Fruit fly (Drosophila melanogaster) whole organism, prepupa: Measurements from ENCODE around the gene CG7523.
A peak's percentile ranks its signal among the peaks of the same experiment; 100 is the strongest.

ENCODE experiments used
- Blimp-1 ChIP-seq: fragments of 200-800 bp; sonication (Bioruptor generic); optimal IDR thresholded peaks from 3 replicates; lab custom pipeline; 2017; ENCODE audit warnings: missing biosample characterization, missing genetic modification characterization, mild to moderate bottlenecking, moderate library complexity, missing genetic modification reagents
- CG10631 ChIP-seq: fragments of 200-800 bp; sonication (Bioruptor generic); optimal IDR thresholded peaks from 2 replicates; lab custom pipeline; 2016; ENCODE audit warnings: missing biosample characterization, missing genetic modification characterization
- CG10669 ChIP-seq: fragments of 200-800 bp; sonication (Bioruptor generic); optimal IDR thresholded peaks from 3 replicates; lab custom pipeline; 2018; ENCODE audit warnings: missing biosample characterization, mild to moderate bottlenecking, missing genetic modification characterization, moderate library complexity
- CG11294 ChIP-seq: fragments of 200-800 bp; sonication (Bioruptor generic); IDR thresholded peaks from 2 replicates; pipeline ENCODE4 v1.3.6; 2022; ENCODE audit warnings: missing biosample characterization, missing genetic modification characterization
- CG11762 ChIP-seq: fragments of 200-800 bp; sonication (Bioruptor generic); optimal IDR thresholded peaks from 3 replicates; lab custom pipeline; 2016; ENCODE audit warnings: missing biosample characterization, missing genetic modification characterization; ENCODE audit not compliant: insufficient read depth
- CG1621 ChIP-seq: fragments of 200-800 bp; sonication (Bioruptor generic); optimal IDR thresholded peaks from 3 replicates; lab custom pipeline; 2018; ENCODE audit warnings: missing biosample characterization, mild to moderate bottlenecking, missing genetic modification characterization
- CG16779 ChIP-seq: fragments of 200-800 bp; sonication (Bioruptor generic); optimal IDR thresholded peaks from 3 replicates; lab custom pipeline; 2017; ENCODE audit warnings: missing biosample characterization, mild to moderate bottlenecking, missing genetic modification characterization
- CG3032 ChIP-seq: fragments of 200-800 bp; optimal IDR thresholded peaks from 2 replicates; lab custom pipeline; 2019; ENCODE audit warnings: missing biosample characterization, mild to moderate bottlenecking, missing genetic modification characterization, moderate library complexity
- CG31627 ChIP-seq: fragments of 200-800 bp; sonication (Bioruptor generic); optimal IDR thresholded peaks from 3 replicates; lab custom pipeline; 2016; ENCODE audit warnings: missing biosample characterization, missing genetic modification characterization
- CG32006 ChIP-seq: fragments of 200-800 bp; sonication (Bioruptor generic); optimal IDR thresholded peaks from 3 replicates; lab custom pipeline; 2017; ENCODE audit warnings: missing biosample characterization, mild to moderate bottlenecking, missing genetic modification characterization
- CG34406 ChIP-seq: fragments of 200-800 bp; sonication (Bioruptor generic); optimal IDR thresholded peaks from 3 replicates; lab custom pipeline; 2016; ENCODE audit warnings: missing biosample characterization, missing genetic modification characterization
- CG3919 ChIP-seq: fragments of 200-800 bp; sonication (Bioruptor generic); optimal IDR thresholded peaks from 3 replicates; lab custom pipeline; 2016; ENCODE audit warnings: missing biosample characterization, missing genetic modification characterization
- CG4318 ChIP-seq: fragments of 200-800 bp; sonication (Bioruptor generic); optimal IDR thresholded peaks from 3 replicates; lab custom pipeline; 2017; ENCODE audit warnings: missing biosample characterization, mild to moderate bottlenecking, missing genetic modification characterization
- CG6163 ChIP-seq: fragments of 200-800 bp; sonication (Bioruptor generic); IDR thresholded peaks from 3 replicates; pipeline ENCODE4 v1.3.6; 2022; ENCODE audit warnings: missing biosample characterization, missing genetic modification characterization
- CG6276 ChIP-seq: fragments of 200-800 bp; sonication (Bioruptor generic); optimal IDR thresholded peaks from 2 replicates; lab custom pipeline; 2017; ENCODE audit warnings: missing biosample characterization, mild to moderate bottlenecking, missing genetic modification characterization
- CG6808 ChIP-seq: fragments of 200-800 bp; sonication (Bioruptor generic); optimal IDR thresholded peaks from 3 replicates; lab custom pipeline; 2017; ENCODE audit warnings: missing biosample characterization, missing genetic modification characterization, mild to moderate bottlenecking, moderate library complexity, missing genetic modification reagents
- CG6854 ChIP-seq: fragments of 200-800 bp; sonication (Bioruptor generic); optimal IDR thresholded peaks from 2 replicates; lab custom pipeline; 2017; ENCODE audit warnings: missing biosample characterization, mild to moderate bottlenecking, missing genetic modification characterization
- CG7368 ChIP-seq: fragments of 200-800 bp; sonication (Bioruptor generic); optimal IDR thresholded peaks from 3 replicates; lab custom pipeline; 2016; ENCODE audit warnings: missing biosample characterization, missing genetic modification characterization
- CG8319 ChIP-seq: fragments of 200-800 bp; sonication (Bioruptor generic); optimal IDR thresholded peaks from 3 replicates; lab custom pipeline; 2016; ENCODE audit warnings: missing biosample characterization, missing genetic modification characterization
- CG8632 ChIP-seq: fragments of 200-800 bp; sonication (Bioruptor generic); optimal IDR thresholded peaks from 3 replicates; lab custom pipeline; 2016; ENCODE audit warnings: missing biosample characterization, missing genetic modification characterization
- CG9139 ChIP-seq: fragments of 200-800 bp; sonication (Bioruptor generic); optimal IDR thresholded peaks from 3 replicates; lab custom pipeline; 2017; ENCODE audit warnings: missing biosample characterization, mild to moderate bottlenecking, missing genetic modification characterization
- Eip75B ChIP-seq: fragments of 200-800 bp; sonication (Bioruptor generic); optimal IDR thresholded peaks from 3 replicates; lab custom pipeline; 2016; ENCODE audit warnings: missing biosample characterization, missing genetic modification characterization
- Eip78C ChIP-seq: fragments of 200-800 bp; sonication (Bioruptor generic); peaks from one replicate; lab custom pipeline; 2016; ENCODE audit warnings: missing biosample characterization, missing genetic modification characterization
- Ets96B ChIP-seq: fragments of 200-800 bp; optimal IDR thresholded peaks from 2 replicates; lab custom pipeline; 2019; ENCODE audit warnings: missing biosample characterization, mild to moderate bottlenecking, missing genetic modification characterization, moderate library complexity
- Gug ChIP-seq: fragments of 200-800 bp; sonication (Bioruptor generic); IDR thresholded peaks from 2 replicates; pipeline ENCODE4 v1.3.6; 2022; ENCODE audit warnings: missing biosample characterization, missing genetic modification characterization
- Hr38 ChIP-seq: sonication (Bioruptor generic); optimal IDR thresholded peaks from 2 replicates; lab custom pipeline; 2016; ENCODE audit warnings: missing biosample characterization, missing genetic modification characterization
- Hr4 ChIP-seq: fragments of 200-800 bp; sonication (Bioruptor generic); optimal IDR thresholded peaks from 3 replicates; lab custom pipeline; 2016; ENCODE audit warnings: missing biosample characterization, missing genetic modification characterization
- Lpt ChIP-seq: fragments of 200-800 bp; sonication (Bioruptor generic); optimal IDR thresholded peaks from 3 replicates; lab custom pipeline; 2016; ENCODE audit warnings: missing biosample characterization, missing genetic modification characterization
- OdsH ChIP-seq: fragments of 200-800 bp; sonication (Bioruptor generic); optimal IDR thresholded peaks from 3 replicates; lab custom pipeline; 2016; ENCODE audit warnings: missing biosample characterization, missing genetic modification characterization
- Smox ChIP-seq: fragments of 200-800 bp; sonication (Bioruptor generic); optimal IDR thresholded peaks from 3 replicates; lab custom pipeline; 2016; ENCODE audit warnings: missing biosample characterization, missing genetic modification characterization
- Sox102F ChIP-seq: fragments of 200-800 bp; sonication (Bioruptor generic); optimal IDR thresholded peaks from 2 replicates; lab custom pipeline; 2016; ENCODE audit warnings: missing biosample characterization, mild to moderate bottlenecking, missing genetic modification characterization
- Sox14 ChIP-seq: fragments of 200-800 bp; sonication (Bioruptor generic); optimal IDR thresholded peaks from 3 replicates; lab custom pipeline; 2016; ENCODE audit warnings: missing biosample characterization, missing genetic modification characterization
- Sox15 ChIP-seq: fragments of 200-800 bp; sonication (Bioruptor generic); optimal IDR thresholded peaks from 3 replicates; lab custom pipeline; 2016; ENCODE audit warnings: missing biosample characterization, missing genetic modification characterization
- achi ChIP-seq: fragments of 200-800 bp; sonication (Bioruptor generic); optimal IDR thresholded peaks from 3 replicates; lab custom pipeline; 2016; ENCODE audit warnings: missing biosample characterization, missing genetic modification characterization
- acj6 ChIP-seq: fragments of 200-800 bp; sonication (Bioruptor generic); optimal IDR thresholded peaks from 3 replicates; lab custom pipeline; 2016; ENCODE audit warnings: missing biosample characterization, missing genetic modification characterization
- cyc ChIP-seq: fragments of 200-800 bp; sonication (Bioruptor generic); optimal IDR thresholded peaks from 3 replicates; lab custom pipeline; 2016; ENCODE audit warnings: missing biosample characterization, missing genetic modification characterization
- dac ChIP-seq: fragments of 200-800 bp; sonication (Bioruptor generic); optimal IDR thresholded peaks from 2 replicates; lab custom pipeline; 2017; ENCODE audit warnings: missing biosample characterization, mild to moderate bottlenecking, missing genetic modification characterization
- dsx ChIP-seq: fragments of 200-800 bp; optimal IDR thresholded peaks from 3 replicates; lab custom pipeline; 2019; ENCODE audit warnings: missing biosample characterization, mild to moderate bottlenecking, missing genetic modification characterization, moderate library complexity; ENCODE audit not compliant: poor library complexity, severe bottlenecking
- eg ChIP-seq: fragments of 200-800 bp; sonication (Bioruptor generic); IDR thresholded peaks from 3 replicates; pipeline ENCODE4 v1.3.6; 2022; ENCODE audit warnings: missing biosample characterization, missing genetic modification characterization
- esn ChIP-seq: fragments of 200-800 bp; sonication (Bioruptor generic); optimal IDR thresholded peaks from 2 replicates; lab custom pipeline; 2016; ENCODE audit warnings: missing biosample characterization, mild to moderate bottlenecking, missing genetic modification characterization, moderate library complexity
- fd59A ChIP-seq: fragments of 200-800 bp; sonication (Bioruptor generic); optimal IDR thresholded peaks from 2 replicates; lab custom pipeline; 2017; ENCODE audit warnings: missing biosample characterization, mild to moderate bottlenecking, missing genetic modification characterization, missing genetic modification reagents
- fkh ChIP-seq: fragments of 200-800 bp; sonication (Bioruptor generic); optimal IDR thresholded peaks from 3 replicates; lab custom pipeline; 2017; ENCODE audit warnings: missing biosample characterization, mild to moderate bottlenecking, missing genetic modification characterization, moderate library complexity
- lz ChIP-seq: fragments of 200-800 bp; sonication (Bioruptor generic); optimal IDR thresholded peaks from 3 replicates; lab custom pipeline; 2016; ENCODE audit warnings: missing biosample characterization, missing genetic modification characterization
- salr ChIP-seq, 2 experiments: fragments of 200-800 bp; sonication (Bioruptor generic); optimal IDR thresholded peaks; 3 replicates each; lab custom pipeline; 2016 to 2018; ENCODE audit warnings: missing biosample characterization in 2 of 2, missing genetic modification characterization in 2 of 2, mild to moderate bottlenecking in 1 of 2
- spab ChIP-seq: fragments of 200-800 bp; sonication (Bioruptor generic); optimal IDR thresholded peaks from 2 replicates; lab custom pipeline; 2017; ENCODE audit warnings: missing biosample characterization, mild to moderate bottlenecking, missing genetic modification characterization, missing genetic modification reagents
- ss ChIP-seq, 2 experiments: fragments of 200-800 bp; sonication (Bioruptor generic); optimal IDR thresholded peaks; 2 replicates in 1 of 2; 3 replicates in 1 of 2; lab custom pipeline; 2017 to 2018; ENCODE audit warnings: mild to moderate bottlenecking in 2 of 2, missing biosample characterization in 2 of 2, missing genetic modification characterization in 2 of 2, moderate library complexity in 1 of 2
- svp ChIP-seq: fragments of 200-800 bp; sonication (Bioruptor generic); peaks from one replicate; lab custom pipeline; 2016; ENCODE audit warnings: missing biosample characterization, missing genetic modification characterization
- topi ChIP-seq: fragments of 200-800 bp; sonication (Bioruptor generic); optimal IDR thresholded peaks from 3 replicates; lab custom pipeline; 2016; ENCODE audit warnings: missing biosample characterization, missing genetic modification characterization

CG7523 gene

dm6 chr3R:17622062-17622766 is 48.5 kb downstream of the CG7523 start, which contains the start of gene CG14323:
TSS of gene CG14323 (minus strand) at chr3R:17622112.
- TF ChIP-seq CG10631 (no peak), Eip78C (GFP tag; lab: Kevin White, UChicago) (peak; percentile 46)

DNA sequence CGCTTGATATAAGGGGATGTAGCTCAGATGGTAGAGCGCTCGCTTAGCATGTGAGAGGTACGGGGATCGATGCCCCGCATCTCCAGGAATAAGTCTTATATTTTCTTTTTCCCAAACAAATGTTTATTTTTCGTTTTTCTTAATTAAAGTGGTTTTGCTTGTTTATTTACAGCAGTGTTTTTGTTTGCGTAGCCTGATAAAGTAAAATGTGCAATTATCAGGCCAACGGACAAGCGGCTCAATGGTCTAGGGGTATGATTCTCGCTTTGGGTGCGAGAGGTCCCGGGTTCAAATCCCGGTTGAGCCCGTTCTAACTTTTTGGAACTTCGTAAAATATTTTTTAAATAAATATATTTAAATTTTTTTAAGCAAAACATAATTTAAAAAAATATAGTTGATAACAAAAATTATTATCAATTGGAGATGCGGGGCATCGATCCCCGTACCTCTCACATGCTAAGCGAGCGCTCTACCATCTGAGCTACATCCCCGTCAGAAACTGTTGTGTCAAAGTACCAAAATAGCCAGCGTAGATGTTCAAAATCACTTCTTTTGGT is 50.9 kb downstream of the CG7523 start:
- TF ChIP-seq Lpt (GFP tag; lab: Kevin White, UChicago), result peak; percentile 16
- peak; percentile 79 for TF ChIP-seq dsx (GFP tag; lab: Kevin White, UChicago)
- TF ChIP-seq Hr38 (GFP tag; lab: Kevin White, UChicago), result no peak
- TF ChIP-seq CG6163 (GFP tag; lab: Robert Waterston, UW), result peak; percentile 76
- TF ChIP-seq svp, result peak; percentile 88
- no peak for TF ChIP-seq OdsH (GFP tag; lab: Kevin White, UChicago)
- peak; percentile 50 for TF ChIP-seq Ets96B (tag; lab: Kevin White, UChicago)
- TF ChIP-seq CG34406 (GFP tag; lab: Kevin White, UChicago), result no peak
- TF ChIP-seq CG31627 (GFP tag; lab: Kevin White, UChicago), result no peak
- no peak for TF ChIP-seq Hr4 (GFP tag; lab: Kevin White, UChicago)
- no peak for TF ChIP-seq achi
- TF ChIP-seq ss (GFP tag; optimal IDR thresholded peaks at IDR 0.05; lab: Kevin White, UChicago), result peak; percentile 86 to 88
- TF ChIP-seq CG6276 (GFP tag; lab: Kevin White, UChicago), result peak; percentile 84
- peak; percentile 6 for TF ChIP-seq esn (GFP tag; lab: Kevin White, UChicago)
- no peak for TF ChIP-seq CG4318 (GFP tag; lab: Kevin White, UChicago)
- no peak for TF ChIP-seq Sox14 (GFP tag; lab: Kevin White, UChicago)
- TF ChIP-seq CG1621 (tag; lab: Kevin White, UChicago), result peak; percentile 53
- TF ChIP-seq cyc (GFP tag; lab: Kevin White, UChicago), result no peak
- TF ChIP-seq Blimp-1 (GFP tag; lab: Kevin White, UChicago), result no peak
- TF ChIP-seq CG11294 (GFP tag; lab: Robert Waterston, UW), result no peak
- peak; percentile 78 for TF ChIP-seq fkh (GFP tag; lab: Kevin White, UChicago)
- peak; percentile 77 for TF ChIP-seq CG6808 (GFP tag; lab: Kevin White, UChicago)
- peak; percentile 10 for TF ChIP-seq Eip75B (GFP tag; lab: Kevin White, UChicago)
- no peak for TF ChIP-seq CG8632 (GFP tag; lab: Kevin White, UChicago)
- TF ChIP-seq Sox15 (GFP tag; lab: Kevin White, UChicago), result no peak
- no peak for TF ChIP-seq Smox (GFP tag; lab: Kevin White, UChicago)
- TF ChIP-seq CG3032 (tag; lab: Kevin White, UChicago), result peak; percentile 57
- no peak for TF ChIP-seq Gug
- TF ChIP-seq CG16779 (tag; lab: Kevin White, UChicago), result peak; percentile 80
- peak; percentile 73 for TF ChIP-seq CG6854
- no peak for TF ChIP-seq salr (GFP tag; optimal IDR thresholded peaks at IDR 0.05; lab: Kevin White, UChicago)
- TF ChIP-seq CG9139 (GFP tag; lab: Kevin White, UChicago), result peak; percentile 88
- TF ChIP-seq CG10669 (GFP tag; lab: Kevin White, UChicago), result peak; percentile 48
- TF ChIP-seq CG7368 (GFP tag; lab: Kevin White, UChicago), result no peak
- TF ChIP-seq lz (GFP tag; lab: Kevin White, UChicago), result no peak
- peak; percentile 92 for TF ChIP-seq eg
- peak; percentile 32 for TF ChIP-seq CG11762 (GFP tag; lab: Kevin White, UChicago)
- no peak for TF ChIP-seq acj6 (GFP tag; lab: Kevin White, UChicago)
- peak; percentile 60 for TF ChIP-seq spab (GFP tag; lab: Kevin White, UChicago)
- peak; percentile 85 for TF ChIP-seq Eip78C (GFP tag; lab: Kevin White, UChicago)
- peak; percentile 0 for TF ChIP-seq topi
- no peak for TF ChIP-seq fd59A (GFP tag; lab: Kevin White, UChicago)
- TF ChIP-seq Sox102F (GFP tag; lab: Kevin White, UChicago), result no peak
- peak; percentile 38 for TF ChIP-seq CG3919 (GFP tag; lab: Kevin White, UChicago)
- TF ChIP-seq dac (GFP tag; lab: Kevin White, UChicago), result no peak
- TF ChIP-seq CG10631, result no peak
- peak; percentile 33 for TF ChIP-seq CG32006 (GFP tag; lab: Kevin White, UChicago)
- no peak for TF ChIP-seq CG8319 (GFP tag; lab: Kevin White, UChicago)
